Worm (Caenorhabditis elegans): ENCODE data around the gene M04B2.7.
A peak's percentile ranks its signal among the peaks of the same experiment; 100 is the strongest.

M04B2.7 gene

DNA sequence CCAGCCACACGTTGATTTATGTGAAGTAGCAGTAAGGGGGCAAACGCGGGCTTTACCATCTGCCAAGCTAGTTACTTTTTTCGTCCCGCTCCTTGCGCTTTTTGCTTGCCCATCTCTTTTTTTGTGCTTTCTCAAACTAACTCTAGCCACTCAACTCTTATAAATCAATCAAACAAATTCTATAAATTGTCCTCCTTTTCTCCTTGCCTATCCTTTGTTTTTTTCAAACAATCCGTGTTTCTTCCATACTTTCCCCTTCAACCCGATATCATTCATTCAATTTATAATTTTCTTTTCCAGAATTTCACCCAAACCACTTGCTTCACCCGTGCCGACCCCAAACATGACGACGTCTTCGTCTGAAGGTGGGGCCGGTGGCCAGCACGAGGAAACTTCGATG, 21.6 kb upstream of the M04B2.7 start, which contains the start of gene srgp-1:
Gene srgp-1 (plus strand): TSS at position 301 of the 400 bp plus-strand sequence.
- TF ChIP-seq dao-5 (tag; optimal IDR thresholded peaks at IDR 0.05): no peak
- no peak for TF ChIP-seq W03F9.2 (tag; optimal IDR thresholded peaks at IDR 0.05)
- TF ChIP-seq him-1 (tag; optimal IDR thresholded peaks at IDR 0.05): no peak

DNA sequence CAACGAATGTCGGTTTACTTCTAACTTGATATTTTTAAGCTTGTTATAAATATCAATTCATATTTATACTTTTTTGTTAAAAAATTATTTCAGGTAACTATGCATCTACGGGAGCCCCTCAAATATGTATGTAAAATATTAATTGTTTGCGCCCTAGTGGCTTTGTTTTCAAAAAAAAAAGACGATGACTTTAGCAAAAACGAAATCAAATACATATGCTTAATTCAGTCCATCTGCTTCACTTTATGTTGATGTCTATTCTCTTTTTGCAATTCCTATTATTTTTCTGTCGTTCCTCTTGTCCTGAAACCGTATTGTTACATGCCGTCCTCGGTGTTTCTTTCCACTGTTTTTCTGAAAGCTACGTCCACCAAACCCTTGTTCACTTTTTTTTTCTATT, 21.2 kb upstream of the M04B2.7 start:
- no peak for TF ChIP-seq him-1 (tag; optimal IDR thresholded peaks at IDR 0.05)
- no peak for TF ChIP-seq dao-5 (tag; optimal IDR thresholded peaks at IDR 0.05)
- no peak for TF ChIP-seq W03F9.2 (tag; optimal IDR thresholded peaks at IDR 0.05)

DNA sequence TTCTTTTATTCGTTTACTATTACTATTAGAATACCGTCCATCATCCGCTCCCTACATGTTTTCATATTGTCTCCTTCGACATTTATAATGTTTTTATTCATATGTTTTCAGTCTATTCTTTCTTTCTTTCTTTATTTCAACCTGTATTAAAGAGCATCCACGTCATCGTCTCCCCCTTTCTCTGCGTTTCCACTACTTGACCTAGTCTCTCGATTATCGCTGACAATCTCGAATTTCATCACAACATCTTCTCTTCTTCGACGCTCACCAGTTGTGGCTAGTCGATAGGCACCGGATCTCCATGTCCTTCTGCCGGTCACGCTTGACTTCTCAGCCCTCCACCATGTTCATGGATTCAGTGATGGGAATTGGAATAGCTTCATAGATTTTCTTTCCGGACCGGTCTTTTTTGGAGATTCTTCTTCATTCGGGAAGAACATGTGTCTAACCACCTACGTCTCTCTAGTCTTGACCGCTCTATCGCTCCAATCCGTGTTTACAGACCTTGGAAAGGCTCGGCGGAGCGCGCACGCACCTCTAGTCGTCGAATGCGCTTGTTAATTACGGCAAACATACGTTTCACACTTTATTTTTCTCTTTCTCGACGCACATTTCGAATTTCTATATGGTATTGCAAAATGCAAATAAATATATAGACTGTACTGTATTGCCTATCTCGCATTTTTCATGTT, 19.8 kb upstream of the M04B2.7 start:
- no peak for TF ChIP-seq dao-5 (tag; optimal IDR thresholded peaks at IDR 0.05)
- no peak for TF ChIP-seq W03F9.2 (tag; optimal IDR thresholded peaks at IDR 0.05)
- no peak for TF ChIP-seq him-1 (tag; optimal IDR thresholded peaks at IDR 0.05)

DNA sequence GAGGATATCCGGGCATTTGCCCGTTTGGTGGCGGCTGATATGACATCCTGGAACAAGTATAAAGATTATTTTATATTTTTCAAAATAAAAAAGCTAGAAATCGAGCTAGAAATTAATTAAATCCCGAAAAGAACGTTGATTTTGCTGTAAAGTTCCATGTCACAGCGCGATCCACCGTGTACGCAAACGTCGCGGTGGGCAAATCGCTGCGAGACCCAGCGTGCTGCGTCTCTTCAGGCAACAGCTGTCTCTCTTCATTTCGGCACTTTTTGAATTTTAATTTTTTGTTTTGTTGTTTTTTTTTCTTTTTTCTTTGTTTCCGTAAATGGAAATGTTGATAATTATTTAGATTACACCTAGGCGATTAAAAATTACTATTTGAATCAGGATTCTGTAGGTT, 17.6 kb upstream of the M04B2.7 start, which contains the start of gene sec-24.1:
Gene sec-24.1 (minus strand): TSS at position 49 of the 400 bp plus-strand sequence.
- TF ChIP-seq W03F9.2 (tag; optimal IDR thresholded peaks at IDR 0.05) (peak; percentile 83), dao-5 (tag; optimal IDR thresholded peaks at IDR 0.05) (no peak), him-1 (tag; optimal IDR thresholded peaks at IDR 0.05) (peak; percentile 65)

DNA sequence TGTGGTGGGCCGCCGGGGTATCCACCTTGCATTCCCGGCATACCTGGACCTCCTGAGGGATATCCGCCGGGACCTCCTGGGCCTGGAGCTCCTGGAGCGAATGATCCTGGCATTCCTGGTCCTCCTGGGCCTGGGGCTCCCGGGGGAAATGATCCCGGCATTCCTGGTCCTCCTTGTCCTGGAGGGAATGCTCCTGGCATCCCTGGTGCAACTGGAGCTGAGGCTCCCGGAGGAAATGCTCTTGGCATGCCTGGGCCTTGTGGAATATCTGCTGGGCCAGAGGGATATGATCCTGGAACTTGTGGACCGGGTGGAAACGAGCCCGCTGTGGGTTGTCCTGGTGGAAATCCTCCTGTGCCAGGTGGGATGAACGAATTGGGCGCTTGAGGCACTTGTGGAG, 16.5 kb upstream of the M04B2.7 start:
- TF ChIP-seq him-1 (tag; optimal IDR thresholded peaks at IDR 0.05): no peak

DNA sequence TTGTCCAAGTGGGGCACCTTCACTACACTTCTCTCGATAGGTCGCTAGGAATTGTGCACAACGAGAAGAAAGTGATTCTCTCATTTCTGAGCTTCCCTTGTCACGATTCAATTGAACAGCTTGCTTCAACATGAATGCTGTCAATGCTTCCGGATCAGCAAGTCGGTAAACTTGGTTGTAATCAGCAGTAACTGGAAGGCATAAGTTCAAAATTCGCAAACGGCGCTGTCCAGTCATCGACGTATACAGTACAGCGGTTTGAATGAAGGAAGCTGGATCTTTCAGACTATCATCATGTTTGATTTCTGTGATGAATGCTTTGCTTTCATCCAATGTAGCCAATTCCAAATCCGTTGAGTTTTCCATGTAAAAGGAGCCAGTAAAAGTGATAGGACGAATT, 14.5 kb upstream of the M04B2.7 start:
- no peak for TF ChIP-seq dao-5 (tag; optimal IDR thresholded peaks at IDR 0.05)
- TF ChIP-seq W03F9.2 (tag; optimal IDR thresholded peaks at IDR 0.05): no peak
- TF ChIP-seq him-1 (tag; optimal IDR thresholded peaks at IDR 0.05): no peak

DNA sequence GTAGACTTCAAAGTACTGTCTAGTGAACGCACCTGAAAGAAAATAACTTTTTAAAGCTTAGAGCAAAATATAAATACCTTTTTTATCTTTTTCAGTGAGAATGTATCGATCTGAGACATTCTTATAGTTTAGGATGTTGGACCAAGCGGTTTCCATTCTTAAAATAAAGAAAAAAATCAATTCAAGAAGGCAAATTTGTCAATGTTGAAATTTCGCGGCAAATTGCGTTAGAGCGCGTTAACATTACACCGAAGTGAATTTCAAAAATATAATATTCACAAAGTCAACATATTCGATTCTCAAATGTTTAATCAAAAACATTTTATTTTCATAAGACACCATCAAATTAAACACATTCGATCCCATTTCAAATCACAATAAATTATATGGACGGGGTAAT, 13.1 kb upstream of the M04B2.7 start, which contains the start of gene F12F6.7:
Gene F12F6.7 (minus strand): TSS at position 157 of the 400 bp plus-strand sequence.
- no peak for TF ChIP-seq W03F9.2 (tag; optimal IDR thresholded peaks at IDR 0.05)
- no peak for TF ChIP-seq dao-5 (tag; optimal IDR thresholded peaks at IDR 0.05)
- no peak for TF ChIP-seq him-1 (tag; optimal IDR thresholded peaks at IDR 0.05)

DNA sequence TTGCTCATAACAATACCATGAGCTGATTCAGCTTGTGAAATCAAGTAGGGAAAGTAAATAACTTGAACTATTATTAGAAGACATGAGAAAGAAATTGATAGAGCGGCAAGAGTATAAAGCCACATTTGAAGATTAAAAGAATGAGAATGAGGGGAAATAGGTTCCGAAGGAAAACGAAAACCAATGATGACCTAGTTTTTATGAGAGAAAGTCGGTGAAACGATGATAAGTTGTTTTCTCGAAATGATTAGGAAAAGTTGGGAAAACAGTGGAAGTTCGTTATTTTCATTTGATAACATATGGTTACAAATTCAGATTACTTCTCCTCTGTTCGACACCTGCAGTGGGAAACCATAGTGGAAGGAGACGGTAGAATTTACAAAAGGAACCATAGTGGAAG, 3.2 kb upstream of the M04B2.7 start, which contains the start of gene col-128:
Gene col-128 (minus strand): TSS at position 148 of the 400 bp plus-strand sequence.
- no peak for TF ChIP-seq W03F9.2 (tag; optimal IDR thresholded peaks at IDR 0.05)

DNA sequence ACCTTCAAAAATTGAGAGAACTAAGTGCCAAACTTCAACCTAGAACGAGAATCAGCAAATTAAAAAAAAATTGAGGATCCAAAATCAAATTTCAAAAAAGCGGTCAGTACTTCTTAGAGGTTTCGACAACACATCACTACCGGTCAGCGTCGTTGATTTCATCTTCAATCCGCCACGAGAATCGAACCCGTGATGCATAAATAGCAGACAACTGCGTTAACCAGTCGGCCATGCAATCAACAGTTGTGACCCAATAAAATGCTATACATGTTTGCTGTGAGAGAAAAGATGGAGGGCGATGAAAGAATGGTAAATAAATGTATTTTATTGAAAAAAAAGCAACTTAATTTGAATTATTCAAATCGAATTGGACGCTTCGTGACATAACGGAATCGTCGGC, 1.1 kb upstream of the M04B2.7 start:
- TF ChIP-seq dao-5 (tag; optimal IDR thresholded peaks at IDR 0.05) (peak; percentile 63), him-1 (tag; optimal IDR thresholded peaks at IDR 0.05) (peak; percentile 65), W03F9.2 (tag; optimal IDR thresholded peaks at IDR 0.05) (peak; percentile 69)

DNA sequence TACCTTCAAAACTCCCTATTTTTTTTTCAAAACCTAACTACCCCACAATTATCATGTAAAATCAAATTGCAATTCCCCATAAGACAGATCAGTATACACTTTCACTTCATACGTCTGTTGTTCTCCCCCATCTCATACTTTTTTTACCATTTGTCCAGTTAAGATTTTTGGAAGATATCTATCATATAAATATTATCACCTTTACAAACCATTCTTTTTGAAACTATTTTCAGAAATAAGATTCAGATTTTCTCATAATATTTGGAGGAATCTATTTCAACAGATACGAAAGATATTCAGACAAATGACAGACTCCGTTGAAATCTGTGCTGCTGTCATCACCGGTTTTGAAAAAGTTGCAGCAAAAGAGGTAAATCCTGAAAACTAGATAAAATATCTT, 20.8 kb downstream of the M04B2.7 start, which contains the start of gene M04B2.2:
Gene M04B2.2 (plus strand): TSS at position 301 of the 400 bp plus-strand sequence.
- TF ChIP-seq dao-5 (tag; optimal IDR thresholded peaks at IDR 0.05) (peak; percentile 2), W03F9.2 (tag; optimal IDR thresholded peaks at IDR 0.05) (no peak)

DNA sequence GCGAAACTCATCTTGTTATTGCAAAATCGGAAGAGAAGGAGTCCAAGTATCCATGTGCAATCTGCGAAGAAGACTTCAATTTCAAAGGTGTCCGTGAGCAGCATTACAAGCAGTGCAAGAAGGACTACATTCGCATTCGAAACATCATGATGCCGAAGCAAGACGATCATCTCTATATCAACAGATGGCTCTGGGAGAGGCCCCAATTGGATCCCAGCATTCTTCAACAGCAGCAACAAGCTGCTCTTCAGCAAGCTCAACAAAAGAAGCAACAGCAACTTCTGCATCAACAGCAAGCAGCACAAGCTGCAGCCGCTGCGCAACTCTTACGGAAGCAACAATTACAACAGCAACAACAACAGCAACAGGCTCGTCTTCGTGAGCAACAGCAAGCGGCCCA, 22.4 kb downstream of the M04B2.7 start:
- TF ChIP-seq W03F9.2 (tag; optimal IDR thresholded peaks at IDR 0.05): no peak
- no peak for TF ChIP-seq dao-5 (tag; optimal IDR thresholded peaks at IDR 0.05)
- TF ChIP-seq him-1 (tag; optimal IDR thresholded peaks at IDR 0.05): no peak

DNA sequence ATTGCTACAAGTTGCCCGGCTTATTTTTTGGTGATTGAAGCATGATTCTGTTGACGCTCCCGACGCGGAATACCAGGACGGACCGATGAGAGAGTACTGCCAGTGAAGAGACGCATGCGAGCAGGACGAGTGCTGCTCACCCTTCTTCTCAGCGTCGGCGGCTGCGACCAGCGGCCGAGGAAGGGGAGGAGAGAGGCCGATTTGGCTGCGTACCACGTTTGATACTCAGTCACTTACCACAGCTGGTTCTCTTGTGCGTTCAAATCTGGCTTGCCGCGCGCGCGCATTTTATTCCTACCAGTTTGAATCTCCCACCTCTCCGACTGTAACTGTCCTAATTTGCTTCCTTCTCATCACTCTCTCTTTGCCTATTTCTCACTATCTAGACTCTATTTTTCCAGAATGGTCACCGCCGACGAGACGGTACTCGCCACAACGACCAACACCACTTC, 24.3 kb downstream of the M04B2.7 start, which contains the start of gene mep-1:
Gene mep-1 (plus strand): TSS at position 402 of the 452 bp plus-strand sequence.
- peak; percentile 50 for TF ChIP-seq him-1 (tag; optimal IDR thresholded peaks at IDR 0.05)
- peak; percentile 24 for TF ChIP-seq W03F9.2 (tag; optimal IDR thresholded peaks at IDR 0.05)
- TF ChIP-seq dao-5 (tag; optimal IDR thresholded peaks at IDR 0.05): no peak

DNA sequence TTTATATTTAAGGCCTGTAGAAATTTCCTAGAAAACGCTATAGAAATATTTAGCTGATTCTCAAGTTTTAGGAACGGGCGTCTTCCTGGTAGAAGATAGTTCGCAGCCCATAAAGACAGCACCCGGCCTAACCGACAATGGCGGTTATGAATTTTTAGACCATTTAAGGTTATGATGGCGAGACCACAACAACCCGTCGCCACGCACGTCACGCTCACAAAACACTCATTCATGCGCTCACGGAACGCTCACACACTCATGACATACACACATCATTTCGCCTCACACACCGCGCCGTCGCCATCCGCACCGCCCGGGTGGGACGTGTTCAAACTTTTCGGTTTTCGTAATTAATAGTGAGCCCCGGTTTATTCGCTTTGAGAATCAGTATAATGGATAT, 24.9 kb downstream of the M04B2.7 start:
- no peak for TF ChIP-seq him-1 (tag; optimal IDR thresholded peaks at IDR 0.05)
- no peak for TF ChIP-seq dao-5 (tag; optimal IDR thresholded peaks at IDR 0.05)
- TF ChIP-seq W03F9.2 (tag; optimal IDR thresholded peaks at IDR 0.05): no peak

DNA sequence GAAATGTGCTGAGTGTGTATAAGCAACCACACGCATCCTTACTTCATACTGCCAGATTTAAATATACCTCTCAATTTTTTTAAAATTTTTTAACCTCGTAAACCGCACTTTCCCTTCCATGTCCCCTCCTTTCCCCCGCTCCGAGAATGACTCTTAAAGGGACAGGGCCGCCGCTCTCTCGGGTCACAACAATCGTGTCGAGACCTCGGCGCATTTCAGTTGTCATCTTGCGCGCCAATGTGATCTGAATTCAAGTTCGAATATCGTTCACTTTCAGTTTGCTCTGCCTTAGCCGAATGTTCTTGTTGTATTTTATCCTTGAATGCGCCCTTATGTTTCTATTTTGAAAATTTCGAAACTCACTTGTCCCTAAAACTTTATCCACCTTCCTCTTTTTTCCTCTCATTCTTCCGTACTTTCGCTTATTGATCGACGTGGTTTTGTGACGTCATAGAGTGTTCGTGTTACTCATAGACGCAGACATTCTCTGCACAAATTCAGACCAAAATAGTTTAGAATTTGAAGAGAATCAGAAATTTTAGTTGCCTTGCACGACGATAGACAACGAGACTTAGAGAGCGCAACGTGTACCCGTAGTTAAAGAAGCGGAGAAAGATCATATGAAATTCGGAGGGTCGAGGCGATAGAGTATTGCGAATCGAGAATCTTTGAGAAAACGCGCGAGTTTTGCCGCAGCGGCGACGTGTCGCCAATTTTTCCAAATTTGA, 26.2 kb downstream of the M04B2.7 start:
- peak; percentile 22 for TF ChIP-seq W03F9.2 (tag; optimal IDR thresholded peaks at IDR 0.05)
- TF ChIP-seq dao-5 (tag; optimal IDR thresholded peaks at IDR 0.05): no peak
